Fruit fly (Drosophila melanogaster) whole organism, embryonic: ENCODE results near the gene Tango2.

Experiments
- Aef1 ChIP-seq: fragments of 200-800 bp; sonication (Bioruptor generic); IDR thresholded peaks from 3 replicates; pipeline ENCODE4 v1.3.6; 2022; ENCODE audit warnings: missing biosample characterization, missing genetic modification characterization
- CG10366 ChIP-seq: fragments of 200-800 bp; sonication (Bioruptor generic); IDR thresholded peaks from 2 replicates; pipeline ENCODE4 v1.3.6; 2022; ENCODE audit warnings: missing biosample characterization, missing genetic modification characterization
- CG10543 ChIP-seq: fragments of 200-800 bp; sonication (Bioruptor generic); optimal IDR thresholded peaks from 3 replicates; lab custom pipeline; 2017; ENCODE audit warnings: missing biosample characterization, mild to moderate bottlenecking, missing genetic modification characterization, moderate library complexity
- CG10565 ChIP-seq: fragments of 200-800 bp; sonication (Bioruptor generic); optimal IDR thresholded peaks from 3 replicates; lab custom pipeline; 2016; ENCODE audit warnings: missing biosample characterization, mild to moderate bottlenecking, missing genetic modification characterization
- CG11085 ChIP-seq: fragments of 200-800 bp; sonication (Bioruptor generic); IDR thresholded peaks from 2 replicates; pipeline ENCODE4 v1.3.6; 2022; ENCODE audit warnings: missing biosample characterization, missing genetic modification characterization
- CG11247 ChIP-seq: fragments of 200-800 bp; sonication (Bioruptor generic); IDR thresholded peaks from 2 replicates; pipeline ENCODE4 v1.3.6; 2022; ENCODE audit warnings: missing biosample characterization, missing genetic modification characterization
- CG13775 ChIP-seq: fragments of 200-800 bp; sonication (Bioruptor generic); optimal IDR thresholded peaks from 3 replicates; lab custom pipeline; 2017; ENCODE audit warnings: missing biosample characterization, mild to moderate bottlenecking, missing genetic modification characterization
- CG15479 ChIP-seq: fragments of 200-800 bp; sonication (Bioruptor generic); optimal IDR thresholded peaks from 3 replicates; lab custom pipeline; 2019; ENCODE audit warnings: missing biosample characterization, mild to moderate bottlenecking, missing genetic modification characterization, moderate library complexity
- CG1603 ChIP-seq: fragments of 200-800 bp; sonication (Bioruptor generic); optimal IDR thresholded peaks from 2 replicates; lab custom pipeline; 2019; ENCODE audit warnings: missing biosample characterization, mild to moderate bottlenecking, missing genetic modification characterization, moderate library complexity
- CG16779 ChIP-seq: fragments of 200-800 bp; sonication (Bioruptor generic); IDR thresholded peaks from 2 replicates; pipeline ENCODE4 v1.3.6; 2022; ENCODE audit warnings: missing biosample characterization, missing genetic modification characterization
- CG18599 ChIP-seq: fragments of 200-800 bp; sonication (Bioruptor generic); optimal IDR thresholded peaks from 3 replicates; lab custom pipeline; 2017; ENCODE audit warnings: missing biosample characterization, missing genetic modification characterization, mild to moderate bottlenecking, moderate library complexity, missing genetic modification reagents
- CG2678 ChIP-seq: fragments of 200-800 bp; sonication (Bioruptor generic); optimal IDR thresholded peaks from 3 replicates; lab custom pipeline; 2019; ENCODE audit warnings: missing biosample characterization, mild to moderate bottlenecking, missing genetic modification characterization, moderate library complexity
- CG30431 ChIP-seq: fragments of 200-800 bp; sonication (Bioruptor generic); optimal IDR thresholded peaks from 2 replicates; lab custom pipeline; 2017; ENCODE audit warnings: missing biosample characterization, missing genetic modification characterization
- CG32772 ChIP-seq: fragments of 200-800 bp; sonication (Bioruptor generic); IDR thresholded peaks from 2 replicates; pipeline ENCODE4 v1.3.6; 2022; ENCODE audit warnings: missing biosample characterization, missing genetic modification characterization
- CG4328 ChIP-seq: fragments of 200-800 bp; sonication (Bioruptor generic); optimal IDR thresholded peaks from 3 replicates; lab custom pipeline; 2017; ENCODE audit warnings: missing biosample characterization, missing genetic modification reagents, missing genetic modification characterization
- CG7556 ChIP-seq: fragments of 200-800 bp; sonication (Bioruptor generic); optimal IDR thresholded peaks from 2 replicates; lab custom pipeline; 2017; ENCODE audit warnings: missing biosample characterization, mild to moderate bottlenecking, missing genetic modification characterization
- CG7928 ChIP-seq: fragments of 200-800 bp; sonication (Bioruptor generic); optimal IDR thresholded peaks from 2 replicates; lab custom pipeline; 2017; ENCODE audit warnings: missing biosample characterization, mild to moderate bottlenecking, missing genetic modification characterization
- CG8765 ChIP-seq: fragments of 200-800 bp; sonication (Bioruptor generic); IDR thresholded peaks from 2 replicates; pipeline ENCODE4 v1.3.6; 2022; ENCODE audit warnings: missing biosample characterization, missing genetic modification characterization
- CG8924 ChIP-seq: fragments of 200-800 bp; optimal IDR thresholded peaks from 3 replicates; lab custom pipeline; 2019; ENCODE audit warnings: missing biosample characterization, mild to moderate bottlenecking, missing genetic modification characterization, moderate library complexity
- Dbx ChIP-seq: fragments of 200-800 bp; sonication (Bioruptor generic); IDR thresholded peaks from 3 replicates; pipeline ENCODE4 v1.3.6; 2022; ENCODE audit warnings: missing biosample characterization, missing genetic modification characterization
- Deaf1 ChIP-seq: fragments of 200-800 bp; optimal IDR thresholded peaks from 3 replicates; lab custom pipeline; 2019; ENCODE audit warnings: missing biosample characterization, mild to moderate bottlenecking, missing genetic modification characterization, moderate library complexity
- Fer3 ChIP-seq: fragments of 200-800 bp; sonication (Bioruptor generic); optimal IDR thresholded peaks from 2 replicates; lab custom pipeline; 2018; ENCODE audit warnings: missing biosample characterization, mild to moderate bottlenecking, missing genetic modification characterization, moderate library complexity
- HLHmδ ChIP-seq: fragments of 200-800 bp; sonication (Bioruptor generic); optimal IDR thresholded peaks from 2 replicates; lab custom pipeline; 2018; ENCODE audit warnings: missing biosample characterization, mild to moderate bottlenecking, missing genetic modification characterization, moderate library complexity
- MBD-R2 ChIP-seq: fragments of 200-800 bp; sonication (Bioruptor generic); IDR thresholded peaks from 2 replicates; pipeline ENCODE4 v1.3.6; 2022; ENCODE audit warnings: missing biosample characterization, missing genetic modification characterization
- MTF-1 ChIP-seq: fragments of 200-800 bp; sonication (Bioruptor generic); optimal IDR thresholded peaks from 2 replicates; lab custom pipeline; 2018; ENCODE audit warnings: missing biosample characterization, mild to moderate bottlenecking, missing genetic modification characterization, borderline replicate concordance
- Meics ChIP-seq: fragments of 200-800 bp; sonication (Bioruptor generic); optimal IDR thresholded peaks from 2 replicates; lab custom pipeline; 2017; ENCODE audit warnings: missing biosample characterization, mild to moderate bottlenecking, missing genetic modification characterization
- Mes4 ChIP-seq: fragments of 200-800 bp; sonication (Bioruptor generic); optimal IDR thresholded peaks from 2 replicates; lab custom pipeline; 2016; ENCODE audit warnings: missing biosample characterization, missing genetic modification characterization
- Mrtf ChIP-seq: fragments of 200-800 bp; sonication (Bioruptor generic); IDR thresholded peaks from 3 replicates; pipeline ENCODE4 v1.3.6; 2022; ENCODE audit warnings: missing biosample characterization, missing genetic modification characterization
- Oli ChIP-seq: fragments of 200-800 bp; sonication (Bioruptor generic); optimal IDR thresholded peaks from 2 replicates; lab custom pipeline; 2018; ENCODE audit warnings: missing biosample characterization, mild to moderate bottlenecking, missing genetic modification characterization, moderate library complexity
- Poxn ChIP-seq: fragments of 200-800 bp; sonication (Bioruptor generic); IDR thresholded peaks from 2 replicates; pipeline ENCODE4 v1.3.6; 2022; ENCODE audit warnings: missing biosample characterization, missing genetic modification characterization
- Stat92E ChIP-seq, 3 experiments: fragments of >200 bp in 2 of 3; fragments of 200-800 bp in 1 of 3; sonication (Bioruptor generic) in 1 of 3; optimal IDR thresholded peaks; 2 replicates each; lab custom pipeline; 2017 to 2019; ENCODE audit warnings: missing biosample characterization in 3 of 3, missing genetic modification characterization in 3 of 3, mild to moderate bottlenecking in 1 of 3, moderate library complexity in 1 of 3
- Usf ChIP-seq: fragments of 200-800 bp; sonication (Bioruptor generic); optimal IDR thresholded peaks from 2 replicates; lab custom pipeline; 2017; ENCODE audit warnings: missing genotype, missing biosample characterization, missing genetic modification characterization
- YL-1 ChIP-seq: fragments of 200-800 bp; sonication (Bioruptor generic); optimal IDR thresholded peaks from 3 replicates; lab custom pipeline; 2017; ENCODE audit warnings: missing biosample characterization, mild to moderate bottlenecking, missing genetic modification characterization
- ab ChIP-seq: fragments of 200-800 bp; sonication (Bioruptor generic); optimal IDR thresholded peaks from 2 replicates; lab custom pipeline; 2016; ENCODE audit warnings: missing biosample characterization, missing genetic modification characterization
- crc ChIP-seq: fragments of 200-800 bp; sonication (Bioruptor generic); optimal IDR thresholded peaks from 2 replicates; lab custom pipeline; 2016; ENCODE audit warnings: missing biosample characterization, missing genetic modification characterization
- fd102C ChIP-seq: fragments of 200-800 bp; sonication (Bioruptor generic); optimal IDR thresholded peaks from 2 replicates; lab custom pipeline; 2018; ENCODE audit warnings: missing biosample characterization, mild to moderate bottlenecking, missing genetic modification characterization, moderate library complexity
- hth ChIP-seq: fragments of >200 bp; optimal IDR thresholded peaks from 2 replicates; lab custom pipeline; 2017; ENCODE audit warnings: inconsistent platforms
- insv ChIP-seq, 2 experiments: fragments of 200-800 bp; sonication (Bioruptor generic); optimal IDR thresholded peaks; 3 replicates each; lab custom pipeline; 2016 to 2018; ENCODE audit warnings: missing biosample characterization in 2 of 2, missing genetic modification characterization in 2 of 2
- mirr ChIP-seq: fragments of 200-800 bp; sonication (Bioruptor generic); optimal IDR thresholded peaks from 3 replicates; lab custom pipeline; 2018; ENCODE audit warnings: missing biosample characterization, mild to moderate bottlenecking, missing genetic modification characterization
- pnt ChIP-seq: fragments of 200-800 bp; sonication (Bioruptor generic); optimal IDR thresholded peaks from 3 replicates; lab custom pipeline; 2016; ENCODE audit warnings: missing biosample characterization, missing genetic modification characterization
- rib ChIP-seq: fragments of 200-800 bp; sonication (Bioruptor generic); IDR thresholded peaks from 2 replicates; pipeline ENCODE4 v1.3.6; 2022; ENCODE audit warnings: missing biosample characterization, missing genetic modification characterization
- row ChIP-seq: fragments of 200-800 bp; sonication (Bioruptor generic); IDR thresholded peaks from 3 replicates; pipeline ENCODE4 v1.3.6; 2022; ENCODE audit warnings: missing biosample characterization, missing genetic modification characterization
- schlank ChIP-seq: fragments of 200-800 bp; sonication (Bioruptor generic); optimal IDR thresholded peaks from 2 replicates; lab custom pipeline; 2018; ENCODE audit warnings: missing biosample characterization, mild to moderate bottlenecking, missing genetic modification characterization
- scrt ChIP-seq: fragments of 200-800 bp; sonication (Bioruptor generic); optimal IDR thresholded peaks from 2 replicates; lab custom pipeline; 2018; ENCODE audit warnings: missing biosample characterization, mild to moderate bottlenecking, missing genetic modification characterization, moderate library complexity
- shn ChIP-seq: fragments of 200-800 bp; sonication (Bioruptor generic); optimal IDR thresholded peaks from 3 replicates; lab custom pipeline; 2016; ENCODE audit warnings: missing biosample characterization, missing genetic modification characterization
- slou ChIP-seq: fragments of 200-800 bp; sonication (Bioruptor generic); optimal IDR thresholded peaks from 3 replicates; lab custom pipeline; 2016; ENCODE audit warnings: missing biosample characterization, missing genetic modification characterization
- so ChIP-seq: fragments of 200-800 bp; sonication (Bioruptor generic); IDR thresholded peaks from 3 replicates; pipeline ENCODE4 v1.3.6; 2022; ENCODE audit warnings: missing biosample characterization, missing genetic modification characterization
- tup ChIP-seq: fragments of 200-800 bp; sonication (Bioruptor generic); optimal IDR thresholded peaks from 2 replicates; lab custom pipeline; 2016; ENCODE audit warnings: missing biosample characterization, mild to moderate bottlenecking, missing genetic modification characterization, moderate library complexity
- usp ChIP-seq: fragments of >200 bp; optimal IDR thresholded peaks from 2 replicates; lab custom pipeline; 2017; ENCODE audit warnings: missing biosample characterization, missing genetic modification characterization
- zfh1 ChIP-seq: fragments of 200-800 bp; sonication (Bioruptor generic); IDR thresholded peaks from 3 replicates; pipeline ENCODE4 v1.3.6; 2022; ENCODE audit warnings: missing biosample characterization, missing genetic modification characterization
- zfh2 ChIP-seq: fragments of 200-800 bp; sonication (Bioruptor generic); optimal IDR thresholded peaks from 2 replicates; lab custom pipeline; 2016; ENCODE audit warnings: missing biosample characterization, missing genetic modification characterization

Tango2 gene

DNA sequence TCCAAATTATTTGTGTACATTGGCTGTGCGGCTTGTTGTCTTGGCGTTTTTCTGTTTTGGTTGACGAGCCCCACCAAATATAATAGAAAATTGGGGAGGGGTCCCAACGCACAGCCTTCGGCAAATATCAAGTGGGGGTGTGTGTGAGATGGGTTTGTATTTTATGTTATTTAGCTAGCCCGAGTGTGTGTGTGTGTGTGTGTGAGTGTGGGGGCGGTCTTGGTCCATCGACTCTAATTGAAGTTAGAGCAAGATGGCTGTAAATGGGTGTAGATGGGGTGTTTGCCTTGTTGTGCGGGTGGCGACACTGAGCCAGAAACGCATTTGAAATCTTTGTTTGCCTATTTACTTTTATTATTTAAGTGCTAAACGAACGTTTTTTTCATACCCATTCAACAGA is 15.8 kb downstream of the Tango2 start (continued):
- TF ChIP-seq CG16779 (GFP tag; lab: Robert Waterston, UW), result no peak
- 0 out of 3 replicates have a peak, but pooled peaks have one; percentile 40 for TF ChIP-seq Dbx (GFP tag; lab: Robert Waterston, UW)
- TF ChIP-seq pnt (GFP tag; lab: Kevin White, UChicago), result no peak
- no peak for TF ChIP-seq rib
- no peak for TF ChIP-seq YL-1 (GFP tag; lab: Kevin White, UChicago)
- TF ChIP-seq MBD-R2 (GFP tag; lab: Robert Waterston, UW), result no peak
- TF ChIP-seq ab, result no peak
- no peak for TF ChIP-seq shn (GFP tag; lab: Kevin White, UChicago)
- no peak for TF ChIP-seq CG15479 (GFP tag; lab: Kevin White, UChicago)
- TF ChIP-seq usp, result no peak
- no peak for TF ChIP-seq Mes4 (GFP tag; lab: Kevin White, UChicago)
- TF ChIP-seq zfh1 (GFP tag; lab: Robert Waterston, UW), result no peak
- no peak for TF ChIP-seq CG30431 (GFP tag; lab: Kevin White, UChicago)
- TF ChIP-seq CG8924 (tag; lab: Kevin White, UChicago), result no peak
- TF ChIP-seq HLHmδ (GFP tag; lab: Kevin White, UChicago), result no peak
- TF ChIP-seq CG10543 (GFP tag; lab: Kevin White, UChicago), result no peak
- TF ChIP-seq mirr, result peak; percentile 36
- no peak for TF ChIP-seq scrt (GFP tag; lab: Kevin White, UChicago)
- TF ChIP-seq Deaf1 (tag; lab: Kevin White, UChicago), result no peak
- TF ChIP-seq hth (lab: Kevin White, UChicago), result no peak
- TF ChIP-seq MTF-1, result no peak

- no peak for TF ChIP-seq Oli (tag; lab: Kevin White, UChicago)
- TF ChIP-seq CG8765, result no peak
- peak; percentile 39 for TF ChIP-seq schlank (tag; lab: Kevin White, UChicago)
- TF ChIP-seq Aef1 (GFP tag; lab: Robert Waterston, UW), result no peak
- no peak for TF ChIP-seq row
- TF ChIP-seq Poxn (GFP tag; lab: Robert Waterston, UW), result no peak
- TF ChIP-seq tup (GFP tag; lab: Kevin White, UChicago), result no peak
- TF ChIP-seq Meics (GFP tag; lab: Kevin White, UChicago), result peak; percentile 24
- peak; percentile 1 for TF ChIP-seq crc (GFP tag; lab: Kevin White, UChicago)
- no peak for TF ChIP-seq CG11085 (GFP tag; lab: Robert Waterston, UW)
- TF ChIP-seq slou (GFP tag; lab: Kevin White, UChicago), result no peak
- TF ChIP-seq Stat92E (GFP tag; optimal IDR thresholded peaks at IDR 0.05; lab: Kevin White, UChicago), result no peak
- no peak for TF ChIP-seq CG10565 (GFP tag; lab: Kevin White, UChicago)
- TF ChIP-seq so, result peak; percentile 27; the same call in 1 of the 3 replicates
- no peak for TF ChIP-seq insv (GFP tag; optimal IDR thresholded peaks at IDR 0.05; lab: Kevin White, UChicago)
- TF ChIP-seq CG10366, result no peak
- TF ChIP-seq Mrtf (GFP tag; lab: Robert Waterston, UW), result no peak
- TF ChIP-seq Usf (GFP tag; lab: Kevin White, UChicago), result no peak
- no peak for TF ChIP-seq CG13775 (GFP tag; lab: Kevin White, UChicago)
- TF ChIP-seq Fer3 (tag; lab: Kevin White, UChicago), result no peak
- TF ChIP-seq zfh2, result no peak
- peak; percentile 14 for TF ChIP-seq fd102C
- TF ChIP-seq CG7928 (GFP tag; lab: Kevin White, UChicago), result no peak
- TF ChIP-seq CG4328 (GFP tag; lab: Kevin White, UChicago), result peak; percentile 6
- peak; percentile 32 for TF ChIP-seq CG2678 (tag; lab: Kevin White, UChicago)
- peak; percentile 11 for TF ChIP-seq CG7556 (GFP tag; lab: Kevin White, UChicago)
- TF ChIP-seq CG1603 (tag; lab: Kevin White, UChicago), result peak; percentile 8
- no peak for TF ChIP-seq CG32772 (GFP tag; lab: Robert Waterston, UW)
- TF ChIP-seq CG18599 (GFP tag; lab: Kevin White, UChicago), result peak; percentile 4
- no peak for TF ChIP-seq CG11247 (GFP tag; lab: Robert Waterston, UW)
Observed at dm6 chrX:13633298-13633891, 16.6 kb downstream of the Tango2 start.
